Worm (Caenorhabditis elegans): ENCODE results near the gene F57G12.1.

DNA sequence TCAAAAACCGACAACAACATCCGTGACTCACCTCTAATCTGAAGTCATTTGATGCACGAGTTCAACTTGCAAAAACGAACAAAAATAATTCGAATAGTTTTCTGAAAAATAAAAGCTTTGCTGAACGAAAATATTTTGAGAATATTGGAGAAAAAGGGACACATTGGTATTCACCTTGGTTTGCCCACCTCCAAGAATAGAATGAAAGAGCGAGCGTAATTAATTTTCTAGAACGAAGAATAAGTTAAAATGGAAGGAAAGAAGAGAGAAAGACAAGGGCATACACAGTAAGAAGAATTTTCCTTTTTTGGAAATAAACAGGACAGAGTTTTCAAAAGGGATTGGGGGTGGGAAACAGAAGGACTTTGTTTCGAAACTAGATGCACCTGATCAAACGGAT lies 41.3 kb upstream of the F57G12.1 start, which contains the start of gene cab-1:
- no peak for TF ChIP-seq jun-1 (tag; optimal IDR thresholded peaks at IDR 0.05)
- no peak for TF ChIP-seq mml-1 (tag; optimal IDR thresholded peaks at IDR 0.05)
- TF ChIP-seq pha-4 (tag; optimal IDR thresholded peaks at IDR 0.05), result no peak
- no peak for TF ChIP-seq elt-3 (tag; optimal IDR thresholded peaks at IDR 0.05)
